Worm (Caenorhabditis elegans) whole organism, early embryonic: Measurements from ENCODE around the gene mihp-2.

Experiments
- B0310.2 ChIP-seq: sonication (generic microtip); optimal IDR thresholded peaks from 2 replicates; lab custom pipeline; 2016; ENCODE audit warnings: mild to moderate bottlenecking, missing genetic modification characterization, missing compliant biosample characterization
- aly-1 ChIP-seq: sonication (generic microtip); optimal IDR thresholded peaks from 2 replicates; lab custom pipeline; 2016; ENCODE audit warnings: missing genetic modification characterization, missing compliant biosample characterization
- ama-1 ChIP-seq: fragments of 150-350 bp; optimal IDR thresholded peaks from 2 replicates; lab custom pipeline; 2014
- ceh-13 ChIP-seq: fragments of 200-800 bp; sonication (Bioruptor generic); optimal IDR thresholded peaks from 2 replicates; lab custom pipeline; 2018; ENCODE audit warnings: mild to moderate bottlenecking, missing genetic modification characterization, missing compliant biosample characterization
- ets-7 ChIP-seq: sonication (generic microtip); optimal IDR thresholded peaks from 2 replicates; lab custom pipeline; 2016; ENCODE audit warnings: missing genotype, missing genetic modification characterization, missing compliant biosample characterization
- flt-1 ChIP-seq: fragments of 200-800 bp; sonication (Bioruptor generic); IDR thresholded peaks from 2 replicates; pipeline ENCODE4 v1.3.6; 2022; ENCODE audit warnings: missing genetic modification characterization, missing compliant biosample characterization
- hmbx-1 ChIP-seq: sonication (generic microtip); optimal IDR thresholded peaks from 2 replicates; lab custom pipeline; 2016; ENCODE audit warnings: mild to moderate bottlenecking, missing genetic modification characterization, missing compliant biosample characterization
- hmg-4 ChIP-seq: fragments of 200-800 bp; sonication (Bioruptor generic); optimal IDR thresholded peaks from 2 replicates; lab custom pipeline; 2018; ENCODE audit warnings: mild to moderate bottlenecking, missing genetic modification characterization, missing compliant biosample characterization
- scrt-1 ChIP-seq: fragments of 200-800 bp; sonication (Bioruptor generic); IDR thresholded peaks from 2 replicates; pipeline ENCODE4 v1.3.6; 2022; ENCODE audit warnings: missing genetic modification characterization, missing compliant biosample characterization
- tbx-11 ChIP-seq: fragments of 200-800 bp; sonication (Bioruptor generic); IDR thresholded peaks from 2 replicates; pipeline ENCODE4 v1.3.6; 2022; ENCODE audit warnings: missing genetic modification characterization, missing compliant biosample characterization
- tra-4 ChIP-seq: sonication (generic microtip); optimal IDR thresholded peaks from 2 replicates; lab custom pipeline; 2017; ENCODE audit warnings: missing genetic modification characterization, missing compliant biosample characterization

ce11 chrV:18903472-18903871 is at the start of gene mihp-2:
- no peak for TF ChIP-seq ama-1 (lab: Kevin White, UChicago)
- no peak for TF ChIP-seq ets-7 (tag; lab: Kevin White, UChicago)
- no peak for TF ChIP-seq aly-1 (tag; lab: Kevin White, UChicago)
- no peak for TF ChIP-seq hmg-4 (GFP tag; lab: Kevin White, UChicago)
- TF ChIP-seq ceh-13 (GFP tag; lab: Kevin White, UChicago): no peak
- no peak for TF ChIP-seq hmbx-1 (tag; lab: Kevin White, UChicago)
- no peak for TF ChIP-seq B0310.2 (tag; lab: Kevin White, UChicago)
- TF ChIP-seq tra-4 (tag; lab: Kevin White, UChicago): no peak
- TF ChIP-seq scrt-1: no peak
- no peak for TF ChIP-seq flt-1 (GFP tag; lab: Robert Waterston, UW)
- no peak for TF ChIP-seq tbx-11
